Worm (Caenorhabditis elegans): Measurements from ENCODE around the gene mdt-17.
"Not testable (repeated sequence)": the region's sequence is repeated elsewhere in the genome, so short reads cannot be mapped to it uniquely, and the experiment has no call there.

Gene mdt-17

DNA sequence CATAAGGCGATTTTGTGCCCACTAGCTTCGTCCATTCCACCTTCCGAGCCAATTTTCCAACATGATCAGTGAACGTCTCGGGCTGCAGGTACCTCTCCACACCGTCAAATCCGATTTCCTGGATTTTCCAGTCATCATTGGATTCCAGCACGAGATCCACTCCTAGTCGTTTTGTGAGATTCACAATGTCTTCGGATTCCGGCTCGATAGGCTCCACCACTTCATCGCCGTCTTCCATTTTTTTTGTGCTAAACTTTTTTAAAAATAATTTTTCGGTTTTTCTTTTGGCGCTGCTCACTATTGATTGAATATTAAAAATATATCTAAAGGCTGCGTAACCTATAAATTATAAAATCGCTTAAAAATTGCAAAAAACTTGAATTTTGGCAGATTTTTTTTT lies at the start of gene mdt-17:
Gene mdt-17 (minus strand): TSS at position 256 of the 400 bp plus-strand sequence.
- TF ChIP-seq unc-62 (GFP tag; optimal IDR thresholded peaks at IDR 0.05) = no peak

DNA sequence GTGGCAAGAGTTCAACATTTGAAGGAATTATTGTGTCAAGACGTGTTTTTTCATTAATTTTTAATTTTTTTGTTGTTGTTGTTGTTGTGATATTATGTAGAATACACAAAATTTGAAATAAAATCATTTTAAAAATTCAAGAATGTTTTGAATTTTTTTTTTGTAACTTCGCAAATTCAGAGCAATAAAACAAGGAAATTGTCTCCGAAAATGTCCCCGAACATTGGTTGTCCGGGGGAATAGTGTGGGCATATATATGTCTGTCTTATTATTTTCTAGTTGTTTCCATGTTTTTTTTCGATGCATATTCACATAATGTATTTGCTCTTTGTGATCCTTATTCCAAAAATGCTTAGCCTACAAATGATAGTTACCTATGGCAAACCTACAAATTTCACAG lies 44.5 kb upstream of the mdt-17 start, which contains the start of gene clec-262:
Gene clec-262 (plus strand): TSS at position 301 of the 400 bp plus-strand sequence.
- TF ChIP-seq unc-62 (GFP tag; optimal IDR thresholded peaks at IDR 0.05) = no peak

ce11 chrV:20310575-20310974 lies 43.5 kb upstream of the mdt-17 start, which contains the start of gene ZC15.10:
Gene ZC15.10 (plus strand): TSS chrV:20310736.
- TF ChIP-seq unc-62 (GFP tag; optimal IDR thresholded peaks at IDR 0.05) = no peak

DNA sequence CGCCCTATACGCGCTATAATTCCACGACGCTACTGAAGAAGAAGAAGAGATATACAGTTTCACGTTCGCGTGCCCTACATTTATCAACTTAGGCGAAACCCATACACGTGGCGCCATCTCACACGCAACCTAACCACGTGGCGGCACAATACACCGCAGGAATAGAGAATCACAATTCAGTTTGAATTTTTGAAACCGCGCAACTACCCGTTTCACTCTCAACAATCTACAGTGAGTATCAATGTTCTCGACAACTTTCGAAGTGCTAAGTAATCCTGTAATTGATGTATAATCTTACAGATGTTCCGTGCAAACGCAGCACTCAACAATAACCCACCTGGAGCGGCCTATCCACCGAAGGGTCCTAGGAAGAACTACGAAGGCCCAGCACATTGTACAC lies 38.8 kb upstream of the mdt-17 start, which contains the start of gene ZC15.1:
Gene ZC15.1 (plus strand): TSS at position 301 of the 400 bp plus-strand sequence.
- TF ChIP-seq unc-62 (GFP tag; optimal IDR thresholded peaks at IDR 0.05) = no peak

ce11 chrV:20303288-20303687 lies 36.2 kb upstream of the mdt-17 start, which contains the start of gene ZC15.3:
Gene ZC15.3 (plus strand): TSS chrV:20303588.
- TF ChIP-seq unc-62 (GFP tag; optimal IDR thresholded peaks at IDR 0.05) = not testable (repeated sequence)

DNA sequence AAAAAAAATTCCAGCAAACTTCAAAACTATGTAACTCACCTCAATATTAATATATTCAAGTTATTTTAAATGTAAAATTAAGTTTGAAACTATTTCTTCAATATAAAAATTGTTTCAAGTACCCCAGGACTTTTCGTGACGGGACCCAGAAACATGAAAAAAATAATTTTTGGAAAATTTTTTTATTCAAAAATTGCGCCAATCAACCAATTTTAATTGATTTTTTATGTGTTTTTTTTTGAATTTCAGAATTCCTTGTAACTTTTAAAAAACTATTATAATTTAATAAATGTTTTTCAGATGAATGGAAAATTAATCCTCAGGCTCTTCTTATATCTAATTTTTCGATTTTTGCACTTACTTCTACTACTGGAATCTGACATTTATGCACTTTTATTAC lies 30.6 kb upstream of the mdt-17 start, which contains the start of gene ZC15.5:
Gene ZC15.5 (plus strand): TSS at position 301 of the 400 bp plus-strand sequence.
- TF ChIP-seq unc-62 (GFP tag; optimal IDR thresholded peaks at IDR 0.05) = no peak

DNA sequence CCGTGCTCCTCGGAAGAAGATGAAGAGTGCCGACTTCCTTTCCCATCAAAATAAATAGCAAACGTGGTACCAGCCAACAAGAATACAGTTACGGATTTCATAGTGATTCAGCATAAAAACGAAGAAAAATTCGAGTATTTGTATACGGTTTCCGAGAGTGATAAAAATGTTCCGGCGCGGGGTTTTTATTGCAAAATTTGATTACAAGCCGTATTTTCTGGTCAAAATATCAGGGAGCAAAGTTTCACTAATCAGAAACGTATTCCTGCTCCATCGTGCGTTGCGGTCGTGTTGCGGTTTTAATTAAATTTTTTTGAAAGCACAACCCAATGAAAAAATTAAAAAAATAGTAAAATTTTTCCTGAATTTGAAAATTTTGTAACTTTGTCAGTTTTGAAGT lies 27.3 kb upstream of the mdt-17 start, which contains the start of gene clec-261:
Gene clec-261 (minus strand): TSS at position 101 of the 400 bp plus-strand sequence.
- no peak for TF ChIP-seq unc-62 (GFP tag; optimal IDR thresholded peaks at IDR 0.05)

DNA sequence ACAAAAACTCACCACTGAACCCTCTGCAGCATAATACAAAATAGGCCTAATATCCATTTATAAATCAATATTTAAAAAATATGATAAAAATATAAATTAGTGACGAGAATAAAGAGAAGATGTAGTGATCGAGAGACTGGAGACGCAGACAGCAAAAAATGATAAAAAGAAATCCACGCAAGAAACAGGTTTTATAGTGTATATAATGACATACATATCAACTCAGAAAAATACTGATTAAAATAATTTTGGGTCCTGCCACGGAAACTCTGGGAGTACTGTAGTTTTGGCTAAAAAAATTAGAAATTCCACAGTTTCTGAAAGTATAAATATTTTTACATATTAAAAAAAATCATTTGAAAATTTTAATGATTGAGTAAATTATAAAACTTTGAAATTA lies 22.3 kb upstream of the mdt-17 start, which contains the start of gene mlt-4:
Gene mlt-4 (minus strand): TSS at position 101 of the 400 bp plus-strand sequence.
- no peak for TF ChIP-seq unc-62 (GFP tag; optimal IDR thresholded peaks at IDR 0.05)

- no peak for TF ChIP-seq unc-62 (GFP tag; optimal IDR thresholded peaks at IDR 0.05)
These were observed 15.8 kb upstream of the mdt-17 start for ce11 chrV:20282827-20283226.

ce11 chrV:20279811-20280317 lies 12.8 kb upstream of the mdt-17 start, which contains the start of gene pqn-94:
Gene pqn-94 (minus strand): TSS chrV:20279861.
- no peak for TF ChIP-seq unc-62 (GFP tag; optimal IDR thresholded peaks at IDR 0.05)

DNA sequence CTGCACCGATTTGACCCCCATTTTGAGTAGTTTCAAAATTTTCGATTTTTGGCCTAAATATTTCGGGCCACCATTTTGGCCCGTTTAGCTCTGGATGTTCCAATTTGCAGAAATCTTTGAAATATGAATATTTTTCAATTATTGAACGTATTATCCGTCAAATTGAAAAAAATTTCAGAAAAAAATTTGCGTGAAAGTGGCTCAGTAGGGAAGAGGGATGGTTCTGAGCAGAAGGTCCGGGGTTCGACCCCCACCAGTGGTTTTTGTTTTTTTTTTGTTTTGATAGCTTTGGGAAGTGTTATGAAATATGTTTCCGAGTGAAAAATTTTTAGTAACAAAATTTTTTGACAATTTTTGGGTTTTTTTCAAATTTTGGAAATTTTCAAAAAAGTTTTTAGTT lies 12.3 kb upstream of the mdt-17 start:
- no peak for TF ChIP-seq unc-62 (GFP tag; optimal IDR thresholded peaks at IDR 0.05)

DNA sequence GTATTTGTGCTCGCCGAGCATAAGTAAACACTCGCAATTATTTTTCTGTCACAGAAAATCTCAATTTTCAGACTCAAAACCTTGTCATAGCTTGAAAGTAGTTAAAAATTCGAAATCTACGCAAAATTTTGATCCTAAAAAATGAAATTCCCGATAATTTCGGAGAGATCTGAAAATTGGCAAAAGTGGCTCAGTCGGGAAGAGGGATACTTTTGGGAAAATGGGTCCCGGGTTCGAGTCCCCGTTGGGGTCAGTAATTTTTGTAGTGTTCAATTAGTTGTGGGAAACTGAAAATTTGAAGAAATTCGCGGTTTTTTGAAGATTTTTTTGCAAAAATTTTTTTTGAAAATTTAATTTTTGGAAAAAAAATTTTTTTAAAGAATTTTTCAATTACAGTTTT lies 9.9 kb upstream of the mdt-17 start:
- no peak for TF ChIP-seq unc-62 (GFP tag; optimal IDR thresholded peaks at IDR 0.05)

DNA sequence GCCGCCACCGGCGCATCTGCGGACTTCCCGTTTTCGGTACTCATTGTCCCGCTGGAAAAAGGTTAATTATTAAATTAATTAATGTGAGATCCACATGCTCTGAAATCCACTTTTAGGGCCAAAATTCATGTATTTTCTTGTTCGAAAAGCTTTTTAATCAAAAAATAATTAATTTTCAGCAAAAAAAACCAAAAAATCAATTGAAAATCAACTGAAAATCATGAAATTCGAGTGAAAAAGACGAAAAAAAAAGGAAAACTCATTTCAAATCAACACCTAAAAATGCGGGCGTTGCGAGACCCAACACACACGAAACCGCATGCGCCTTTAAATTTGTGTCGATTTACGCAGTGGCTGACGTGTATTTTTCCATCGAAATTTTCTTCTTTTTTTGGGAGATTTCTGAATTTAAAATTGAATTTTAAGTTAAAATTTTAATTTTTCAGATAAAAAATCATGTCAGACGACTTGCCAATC lies 2.7 kb upstream of the mdt-17 start, which contains the start of the genes prmt-1 and cdkr-3:
Gene prmt-1 (minus strand): TSS at position 51 of the 477 bp plus-strand sequence.
Gene cdkr-3 (plus strand): TSS at position 447 of the 477 bp plus-strand sequence.
- TF ChIP-seq unc-62 (GFP tag; optimal IDR thresholded peaks at IDR 0.05) = no peak

DNA sequence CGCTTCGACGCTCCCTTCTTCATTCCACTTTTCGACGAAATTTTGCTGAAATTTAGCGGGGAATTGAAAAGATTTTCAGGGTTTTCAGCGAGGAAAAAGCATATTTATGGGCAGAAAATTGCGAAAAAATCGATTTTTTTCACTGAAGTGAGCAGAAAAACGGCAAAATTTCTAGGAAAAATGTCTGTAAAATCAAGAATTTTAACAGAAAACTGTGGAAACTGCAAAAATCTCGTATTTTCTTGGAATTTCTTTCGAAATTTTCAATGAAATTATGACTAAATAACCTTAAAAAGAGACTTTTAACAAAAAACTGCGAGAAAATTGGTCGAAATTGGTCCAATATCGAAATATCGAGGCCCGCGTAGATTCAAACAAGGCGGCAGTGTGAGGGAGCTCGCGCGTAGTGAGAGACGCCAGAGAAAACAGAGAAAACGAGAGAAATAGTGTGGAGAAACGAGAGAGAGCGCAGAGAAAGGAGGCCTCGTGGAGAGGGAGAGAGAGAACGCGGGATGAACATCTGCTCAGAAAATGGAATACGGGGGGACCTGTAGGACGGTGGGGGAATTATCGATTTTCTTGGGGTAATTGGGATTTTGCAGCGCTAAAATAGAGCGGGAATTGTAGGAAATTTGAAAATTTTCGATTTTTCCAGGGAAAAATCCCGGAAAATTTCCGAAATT lies 17.5 kb downstream of the mdt-17 start, which contains the start of gene swsn-1:
Gene swsn-1 (minus strand): TSS at position 51 of the 683 bp plus-strand sequence.
- TF ChIP-seq unc-62 (GFP tag; optimal IDR thresholded peaks at IDR 0.05) = no peak

DNA sequence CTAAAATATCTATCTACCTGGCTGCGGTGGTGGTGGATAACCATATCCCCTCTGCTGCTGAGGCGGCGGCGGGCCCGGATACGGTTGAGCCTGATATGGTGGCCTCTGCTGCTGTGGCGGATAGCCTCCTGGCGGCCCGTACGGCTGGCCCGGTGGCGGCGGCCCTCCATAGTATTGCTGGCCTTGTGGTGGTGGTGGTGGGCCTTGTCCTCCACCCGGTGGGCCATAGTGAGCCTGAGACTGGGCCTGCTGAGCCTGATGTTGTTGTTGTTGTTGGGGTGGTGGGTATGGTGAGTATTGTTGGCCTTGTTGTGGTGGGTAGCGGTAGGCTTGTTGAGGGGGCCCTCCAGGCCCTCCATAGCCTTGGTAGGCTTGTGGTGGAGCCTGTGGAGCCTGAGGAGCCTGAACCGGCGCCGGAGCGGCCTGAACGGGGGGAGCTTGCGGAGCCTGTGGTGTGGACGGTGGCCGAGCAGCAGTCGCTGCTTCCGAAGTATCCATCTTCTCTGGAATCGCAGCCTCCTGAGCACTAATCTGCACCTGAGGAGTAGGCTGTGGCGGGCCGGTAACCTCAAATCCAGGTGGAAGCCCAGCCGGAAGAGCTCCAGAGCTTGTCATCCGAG lies 25.7 kb downstream of the mdt-17 start:
- TF ChIP-seq unc-62 (GFP tag; optimal IDR thresholded peaks at IDR 0.05) = no peak

- no peak for TF ChIP-seq unc-62 (GFP tag; optimal IDR thresholded peaks at IDR 0.05)
These were observed 29.6 kb downstream of the mdt-17 start, which contains the start of gene sld-5 for ce11 chrV:20237429-20237828. Gene sld-5 (minus strand): TSS chrV:20237745.
